Worm (Caenorhabditis elegans) whole organism, young adult: Measurements from ENCODE around the gene gtf-2F2.
"Not testable (repeated sequence)": the region's sequence is repeated elsewhere in the genome, so short reads cannot be mapped to it uniquely, and the experiment has no call there.

Experiments
- B0019.2 ChIP-seq: fragments of 200-800 bp; sonication (Bioruptor generic); conservative IDR thresholded peaks from 2 replicates; pipeline ENCODE4 v1.3.6; 2022; ENCODE audit warnings: missing genetic modification reagents, missing genetic modification characterization, missing compliant biosample characterization
- B0336.3 ChIP-seq: fragments of 200-800 bp; sonication (Bioruptor generic); IDR thresholded peaks from 2 replicates; pipeline ENCODE4 v1.3.6; 2022; ENCODE audit warnings: missing genetic modification characterization, missing compliant biosample characterization
- C17E4.6 ChIP-seq: fragments of 200-800 bp; sonication (Bioruptor generic); IDR thresholded peaks from 2 replicates; pipeline ENCODE4 v1.3.6; 2022; ENCODE audit warnings: missing genetic modification reagents, missing genetic modification characterization, missing compliant biosample characterization
- D2030.7 ChIP-seq: fragments of 200-800 bp; sonication (Bioruptor generic); IDR thresholded peaks from 2 replicates; pipeline ENCODE4 v1.3.6; 2022; ENCODE audit warnings: missing genetic modification reagents, missing genetic modification characterization, missing compliant biosample characterization
- F33H1.4 ChIP-seq: fragments of 200-800 bp; sonication (Bioruptor generic); IDR thresholded peaks from 2 replicates; pipeline ENCODE4 v1.3.6; 2022; ENCODE audit warnings: missing genetic modification reagents, missing genetic modification characterization, missing compliant biosample characterization
- F52B5.7 ChIP-seq: sonication (generic microtip); optimal IDR thresholded peaks from 2 replicates; lab custom pipeline; 2016; ENCODE audit warnings: mild to moderate bottlenecking, missing genetic modification characterization, missing compliant biosample characterization
- F55B11.4 ChIP-seq: sonication (generic microtip); optimal IDR thresholded peaks from 2 replicates; lab custom pipeline; 2016; ENCODE audit warnings: missing compliant biosample characterization, missing genetic modification characterization, borderline replicate concordance; ENCODE audit not compliant: insufficient read depth
- Y56A3A.18 ChIP-seq: fragments of 200-800 bp; sonication (Bioruptor generic); IDR thresholded peaks from 2 replicates; pipeline ENCODE4 v1.3.6; 2022; ENCODE audit warnings: missing genetic modification reagents, missing genetic modification characterization, missing compliant biosample characterization
- akir-1 ChIP-seq: fragments of 200-800 bp; sonication (Bioruptor generic); optimal IDR thresholded peaks from 2 replicates; lab custom pipeline; 2018; ENCODE audit warnings: mild to moderate bottlenecking, missing genetic modification characterization, moderate library complexity, missing compliant biosample characterization
- attf-5 ChIP-seq: fragments of 200-800 bp; sonication (Bioruptor generic); optimal IDR thresholded peaks from 2 replicates; lab custom pipeline; 2018; ENCODE audit warnings: mild to moderate bottlenecking, missing genetic modification characterization, missing compliant biosample characterization
- bed-1 ChIP-seq: fragments of 200-800 bp; sonication (Bioruptor generic); IDR thresholded peaks from 2 replicates; pipeline ENCODE4 v1.3.6; 2022; ENCODE audit warnings: missing genetic modification reagents, missing genetic modification characterization, missing compliant biosample characterization
- ceh-100 ChIP-seq: fragments of 200-800 bp; sonication (Bioruptor generic); IDR thresholded peaks from 2 replicates; pipeline ENCODE4 v1.3.6; 2022; ENCODE audit warnings: missing genetic modification reagents, missing genetic modification characterization, missing compliant biosample characterization
- ceh-91 ChIP-seq: fragments of 200-800 bp; sonication (Bioruptor generic); IDR thresholded peaks from 2 replicates; pipeline ENCODE4 v1.3.6; 2022; ENCODE audit warnings: missing genetic modification reagents, missing genetic modification characterization, missing compliant biosample characterization
- dpl-1 ChIP-seq: fragments of 150-350 bp; optimal IDR thresholded peaks from 2 replicates; lab custom pipeline; 2014; ENCODE audit warnings: missing biosample characterization, missing genetic modification reagents, missing genetic modification characterization
- egl-44 ChIP-seq: fragments of 200-800 bp; sonication (Bioruptor generic); IDR thresholded peaks from 2 replicates; pipeline ENCODE4 v1.3.6; 2022; ENCODE audit warnings: missing genetic modification reagents, missing genetic modification characterization, missing compliant biosample characterization
- egrh-3 ChIP-seq: fragments of 200-800 bp; sonication (Bioruptor generic); IDR thresholded peaks from 2 replicates; pipeline ENCODE4 v1.3.6; 2022; ENCODE audit warnings: missing genetic modification reagents, missing genetic modification characterization, missing compliant biosample characterization
- fkh-3 ChIP-seq: sonication (generic microtip); optimal IDR thresholded peaks from 2 replicates; lab custom pipeline; 2016; ENCODE audit warnings: mild to moderate bottlenecking, missing genetic modification characterization, missing compliant biosample characterization
- hlh-12 ChIP-seq: sonication (generic microtip); optimal IDR thresholded peaks from 2 replicates; lab custom pipeline; 2016; ENCODE audit warnings: missing genetic modification characterization, missing compliant biosample characterization
- hmg-1.2 ChIP-seq: fragments of 200-800 bp; sonication (Bioruptor generic); IDR thresholded peaks from 2 replicates; pipeline ENCODE4 v1.3.6; 2022; ENCODE audit warnings: missing genetic modification reagents, missing genetic modification characterization, missing compliant biosample characterization
- hmg-20 ChIP-seq: fragments of 200-800 bp; sonication (Bioruptor generic); IDR thresholded peaks from 2 replicates; pipeline ENCODE4 v1.3.6; 2022; ENCODE audit warnings: missing genetic modification reagents, missing genetic modification characterization, missing compliant biosample characterization
- hsf-1 ChIP-seq: fragments of 200-800 bp; sonication (Bioruptor generic); IDR thresholded peaks from 2 replicates; pipeline ENCODE4 v1.3.6; 2022; ENCODE audit warnings: missing genetic modification reagents, missing genetic modification characterization, missing compliant biosample characterization
- lag-1 ChIP-seq: fragments of 200-800 bp; sonication (Bioruptor generic); IDR thresholded peaks from 2 replicates; pipeline ENCODE4 v1.3.6; 2022; ENCODE audit warnings: missing genetic modification reagents, missing genetic modification characterization, missing compliant biosample characterization
- let-607 ChIP-seq, 2 experiments: fragments of 200-800 bp in 1 of 2; sonication (Bioruptor generic) in 1 of 2; sonication (generic microtip) in 1 of 2; optimal IDR thresholded peaks; 2 replicates each; lab custom pipeline; 2016 to 2018; ENCODE audit warnings: mild to moderate bottlenecking in 2 of 2, missing compliant biosample characterization in 2 of 2, missing genetic modification characterization in 2 of 2, moderate library complexity in 2 of 2, missing genotype in 1 of 2
- lir-1 ChIP-seq: fragments of 200-800 bp; sonication (Bioruptor generic); conservative IDR thresholded peaks from 2 replicates; pipeline ENCODE4 v1.3.6; 2022; ENCODE audit warnings: missing genetic modification reagents, missing genetic modification characterization, missing compliant biosample characterization
- lsy-27 ChIP-seq: sonication (generic microtip); optimal IDR thresholded peaks from 2 replicates; lab custom pipeline; 2017; ENCODE audit warnings: missing genetic modification characterization, mild to moderate bottlenecking, missing compliant biosample characterization, antibody characterized with exemption, missing genotype, borderline replicate concordance; ENCODE audit not compliant: insufficient read depth
- madf-3 ChIP-seq: fragments of 200-800 bp; sonication (Bioruptor generic); IDR thresholded peaks from 2 replicates; pipeline ENCODE4 v1.3.6; 2022; ENCODE audit warnings: missing genetic modification reagents, missing genetic modification characterization, missing compliant biosample characterization
- madf-8 ChIP-seq: fragments of 200-800 bp; sonication (Bioruptor generic); conservative IDR thresholded peaks from 2 replicates; pipeline ENCODE4 v1.3.6; 2022; ENCODE audit warnings: missing genetic modification reagents, missing genetic modification characterization, missing compliant biosample characterization
- mel-28 ChIP-seq: sonication (generic microtip); optimal IDR thresholded peaks from 2 replicates; lab custom pipeline; 2016; ENCODE audit warnings: borderline replicate concordance, mild to moderate bottlenecking, missing genetic modification characterization, missing compliant biosample characterization
- rcor-1 ChIP-seq: fragments of 200-800 bp; sonication (Bioruptor generic); IDR thresholded peaks from 2 replicates; pipeline ENCODE4 v1.3.6; 2022; ENCODE audit warnings: missing genetic modification reagents, missing genetic modification characterization, missing compliant biosample characterization
- rec-8 ChIP-seq, 2 experiments: sonication (generic microtip); optimal IDR thresholded peaks; 2 replicates each; lab custom pipeline; 2016; ENCODE audit warnings: mild to moderate bottlenecking in 2 of 2, missing genetic modification characterization in 2 of 2, missing genetic modification reagents in 2 of 2, missing genotype in 2 of 2, missing biosample characterization in 1 of 2, missing compliant biosample characterization in 1 of 2, moderate library complexity in 1 of 2
- repo-1 ChIP-seq: sonication (generic microtip); optimal IDR thresholded peaks from 2 replicates; lab custom pipeline; 2017; ENCODE audit warnings: mild to moderate bottlenecking, missing genetic modification characterization, missing compliant biosample characterization
- snpc-4 ChIP-seq, 5 experiments: fragments of 150-350 bp in 1 of 5; sonication (generic microtip) in 4 of 5; optimal IDR thresholded peaks; 2 replicates each; lab custom pipeline; 2014 to 2018; ENCODE audit warnings: missing genetic modification characterization in 5 of 5, missing biosample characterization in 3 of 5, antibody characterized with exemption in 2 of 5, mild to moderate bottlenecking in 2 of 5, missing compliant biosample characterization in 2 of 5, missing genotype in 2 of 5, moderate library complexity in 2 of 5, missing genetic modification reagents in 1 of 5
- somi-1 ChIP-seq: fragments of 200-800 bp; sonication (Bioruptor generic); optimal IDR thresholded peaks from 2 replicates; lab custom pipeline; 2018; ENCODE audit warnings: mild to moderate bottlenecking, missing genetic modification characterization, missing compliant biosample characterization
- sptf-2 ChIP-seq: fragments of 200-800 bp; sonication (Bioruptor generic); optimal IDR thresholded peaks from 2 replicates; lab custom pipeline; 2018; ENCODE audit warnings: mild to moderate bottlenecking, missing genetic modification characterization, missing compliant biosample characterization
- ztf-6 ChIP-seq: fragments of 200-800 bp; sonication (Bioruptor generic); IDR thresholded peaks from 2 replicates; pipeline ENCODE4 v1.3.6; 2022; ENCODE audit warnings: missing genetic modification reagents, missing genetic modification characterization, missing compliant biosample characterization

gtf-2F2 gene

ce11 chrV:19014273-19014672 lies 20.5 kb downstream of the gtf-2F2 start, which contains the start of gene Y39B6A.30:
TSS of gene Y39B6A.30 (plus strand) at chrV:19014573.
- TF ChIP-seq hsf-1 (GFP tag; lab: Robert Waterston, UW); D2030.7 (GFP tag; lab: Robert Waterston, UW); lsy-27 (tag; lab: Kevin White, UChicago): not testable (repeated sequence)

- TF ChIP-seq rcor-1 (GFP tag; lab: Robert Waterston, UW), result no peak
- TF ChIP-seq ceh-91, result no peak
- no peak for TF ChIP-seq sptf-2 (GFP tag; lab: Kevin White, UChicago)
- TF ChIP-seq F55B11.4 (tag; lab: Kevin White, UChicago), result no peak
- no peak for TF ChIP-seq dpl-1
- TF ChIP-seq madf-3, result no peak
- TF ChIP-seq ztf-6, result no peak
- no peak for TF ChIP-seq snpc-4 (GFP tag; optimal IDR thresholded peaks at IDR 0.05; lab: Kevin White, UChicago)
- no peak for TF ChIP-seq snpc-4 (tag; optimal IDR thresholded peaks at IDR 0.05; lab: Kevin White, UChicago)
- no peak for TF ChIP-seq B0336.3 (GFP tag; lab: Robert Waterston, UW)
- TF ChIP-seq hmg-1.2 (GFP tag; lab: Robert Waterston, UW), result no peak
- no peak for TF ChIP-seq somi-1 (GFP tag; lab: Kevin White, UChicago)
- no peak for TF ChIP-seq repo-1 (tag; lab: Kevin White, UChicago)
- no peak for TF ChIP-seq attf-5
- no peak for TF ChIP-seq let-607 (tag; optimal IDR thresholded peaks at IDR 0.05; lab: Kevin White, UChicago)
- no peak for TF ChIP-seq lir-1 (GFP tag; lab: Robert Waterston, UW)
- TF ChIP-seq rec-8 (tag; optimal IDR thresholded peaks at IDR 0.05; lab: Kevin White, UChicago), result no peak
- no peak for TF ChIP-seq madf-8
- TF ChIP-seq C17E4.6 (GFP tag; lab: Robert Waterston, UW), result no peak
- TF ChIP-seq egl-44 (GFP tag; lab: Robert Waterston, UW), result no peak
- TF ChIP-seq, all 124 proteins: peak for 0
These were observed 25.5 kb downstream of the gtf-2F2 start for ce11 chrV:19019239-19019638.

- no peak for TF ChIP-seq F52B5.7 (tag; lab: Kevin White, UChicago)
- TF ChIP-seq, all 124 proteins: peak for 0
These were observed 30.9 kb downstream of the gtf-2F2 start, which contains the start of gene Y39B6A.29 for ce11 chrV:19024683-19025082. TSS of gene Y39B6A.29 (minus strand) at chrV:19024783.

- TF ChIP-seq B0019.2 (GFP tag; lab: Robert Waterston, UW) (no peak), F52B5.7 (tag; lab: Kevin White, UChicago) (no peak), madf-3 (no peak), hlh-12 (tag; lab: Kevin White, UChicago) (no peak), akir-1 (GFP tag; lab: Kevin White, UChicago) (no peak), F55B11.4 (tag; lab: Kevin White, UChicago) (no peak), mel-28 (tag; lab: Kevin White, UChicago) (no peak), Y56A3A.18 (GFP tag; lab: Robert Waterston, UW) (no peak), F33H1.4 (GFP tag; lab: Robert Waterston, UW) (no peak), bed-1 (no peak), somi-1 (GFP tag; lab: Kevin White, UChicago) (no peak), lag-1 (no peak), egrh-3 (GFP tag; lab: Robert Waterston, UW) (no peak), hmg-20 (no peak), fkh-3 (tag; lab: Kevin White, UChicago) (no peak), dpl-1 (no peak), ceh-100 (GFP tag; lab: Robert Waterston, UW) (no peak)
These were observed 32.4 kb downstream of the gtf-2F2 start, which contains the start of gene Y39B6A.25 for ce11 chrV:19026163-19026562. TSS of gene Y39B6A.25 (plus strand) at chrV:19026463.
